Worm (Caenorhabditis elegans) whole organism, L3 larva: ENCODE results near the gene dsb-1.

ENCODE experiments used
- aly-2 ChIP-seq: fragments of 150-350 bp; optimal IDR thresholded peaks from 2 replicates; lab custom pipeline; 2014; ENCODE audit warnings: missing biosample characterization, missing genetic modification characterization
- ceh-16 ChIP-seq: sonication (generic microtip); optimal IDR thresholded peaks from 2 replicates; lab custom pipeline; 2017; ENCODE audit warnings: missing biosample characterization, missing genetic modification characterization
- ceh-9 ChIP-seq: sonication (generic microtip); optimal IDR thresholded peaks from 2 replicates; lab custom pipeline; 2018; ENCODE audit warnings: missing biosample characterization, missing genetic modification characterization
- daf-12 ChIP-seq: fragments of 150-350 bp; optimal IDR thresholded peaks from 2 replicates; lab custom pipeline; 2014; ENCODE audit warnings: missing biosample characterization, missing genetic modification reagents, missing genetic modification characterization
- egl-27 ChIP-seq: sonication (generic microtip); optimal IDR thresholded peaks from 4 replicates; lab custom pipeline; 2017; ENCODE audit warnings: missing biosample characterization, missing genetic modification reagents, missing genetic modification characterization
- egl-5 ChIP-seq: fragments of 150-350 bp; optimal IDR thresholded peaks from 2 replicates; lab custom pipeline; 2017; ENCODE audit warnings: missing biosample characterization, missing genetic modification reagents, missing genetic modification characterization, inconsistent platforms
- elt-2 ChIP-seq: sonication (generic microtip); optimal IDR thresholded peaks from 2 replicates; lab custom pipeline; 2016; ENCODE audit warnings: missing genetic modification reagents, mild to moderate bottlenecking, missing genetic modification characterization, missing compliant biosample characterization
- eor-1 ChIP-seq, 2 experiments: fragments of 150-350 bp; optimal IDR thresholded peaks; 2 replicates each; lab custom pipeline; 2014 to 2018; ENCODE audit warnings: missing biosample characterization in 2 of 2, missing genetic modification characterization in 2 of 2
- fkh-10 ChIP-seq: sonication (generic microtip); optimal IDR thresholded peaks from 2 replicates; lab custom pipeline; 2017; ENCODE audit warnings: missing biosample characterization, missing genetic modification reagents, missing genetic modification characterization
- fkh-2 ChIP-seq: fragments of 150-350 bp; optimal IDR thresholded peaks from 2 replicates; lab custom pipeline; 2014; ENCODE audit warnings: missing biosample characterization, missing genetic modification reagents, missing genetic modification characterization
- fos-1 ChIP-seq: fragments of 150-350 bp; optimal IDR thresholded peaks from 2 replicates; lab custom pipeline; 2014; ENCODE audit warnings: missing biosample characterization, missing genetic modification characterization
- lin-39 ChIP-seq: fragments of 150-350 bp; optimal IDR thresholded peaks from 2 replicates; lab custom pipeline; 2018; ENCODE audit warnings: missing biosample characterization, missing genetic modification reagents, missing genetic modification characterization
- lsy-12 ChIP-seq: sonication (generic microtip); optimal IDR thresholded peaks from 2 replicates; lab custom pipeline; 2016; ENCODE audit warnings: mild to moderate bottlenecking, missing genetic modification characterization, missing compliant biosample characterization
- mdl-1 ChIP-seq: fragments of 150-350 bp; optimal IDR thresholded peaks from 2 replicates; lab custom pipeline; 2014; ENCODE audit warnings: missing biosample characterization, missing genetic modification characterization
- nfya-1 ChIP-seq: sonication (generic microtip); optimal IDR thresholded peaks from 2 replicates; lab custom pipeline; 2017; ENCODE audit warnings: missing genetic modification characterization, mild to moderate bottlenecking, missing compliant biosample characterization, antibody characterized with exemption, moderate library complexity; ENCODE audit not compliant: insufficient read depth
- nhr-11 ChIP-seq: fragments of 150-350 bp; optimal IDR thresholded peaks from 2 replicates; lab custom pipeline; 2014; ENCODE audit warnings: missing biosample characterization, missing genetic modification characterization
- nhr-12 ChIP-seq: fragments of 150-350 bp; optimal IDR thresholded peaks from 2 replicates; lab custom pipeline; 2014; ENCODE audit warnings: missing biosample characterization, missing genetic modification characterization
- nhr-23 ChIP-seq: fragments of 150-350 bp; optimal IDR thresholded peaks from 2 replicates; lab custom pipeline; 2014; ENCODE audit warnings: missing biosample characterization, missing genetic modification reagents, missing genetic modification characterization
- nhr-237 ChIP-seq: fragments of 150-350 bp; optimal IDR thresholded peaks from 2 replicates; lab custom pipeline; 2014; ENCODE audit warnings: missing biosample characterization, missing genetic modification characterization
- nhr-28 ChIP-seq: fragments of 150-350 bp; optimal IDR thresholded peaks from 2 replicates; lab custom pipeline; 2014; ENCODE audit warnings: missing biosample characterization, missing genetic modification characterization
- nhr-43 ChIP-seq: sonication (generic microtip); optimal IDR thresholded peaks from 2 replicates; lab custom pipeline; 2016; ENCODE audit warnings: mild to moderate bottlenecking, missing genetic modification characterization, missing compliant biosample characterization; ENCODE audit not compliant: poor library complexity, severe bottlenecking
- nhr-67 ChIP-seq: fragments of 150-350 bp; optimal IDR thresholded peaks from 2 replicates; lab custom pipeline; 2014; ENCODE audit warnings: missing biosample characterization, missing genetic modification characterization
- nhr-76 ChIP-seq: fragments of 150-350 bp; sonication (generic microtip); optimal IDR thresholded peaks from 5 replicates; lab custom pipeline; 2014; ENCODE audit warnings: missing biosample characterization, missing genetic modification characterization
- pha-4 ChIP-seq: fragments of 150-350 bp; optimal IDR thresholded peaks from 2 replicates; lab custom pipeline; 2014; ENCODE audit warnings: missing biosample characterization, missing genetic modification reagents, missing genetic modification characterization
- pqm-1 ChIP-seq: fragments of 150-350 bp; optimal IDR thresholded peaks from 2 replicates; lab custom pipeline; 2017; ENCODE audit warnings: missing biosample characterization, missing genetic modification characterization, inconsistent platforms
- sea-2 ChIP-seq: fragments of 150-350 bp; sonication (generic microtip); optimal IDR thresholded peaks from 4 replicates; lab custom pipeline; 2014; ENCODE audit warnings: missing biosample characterization, missing genetic modification reagents, missing genetic modification characterization
- unc-62 ChIP-seq: fragments of 150-350 bp; sonication (generic microtip); optimal IDR thresholded peaks from 4 replicates; lab custom pipeline; 2014; ENCODE audit warnings: missing biosample characterization, missing genetic modification reagents, missing genetic modification characterization
- zag-1 ChIP-seq: fragments of 150-350 bp; optimal IDR thresholded peaks from 2 replicates; lab custom pipeline; 2014; ENCODE audit warnings: missing biosample characterization, missing genetic modification characterization
- ztf-11 ChIP-seq: fragments of 150-350 bp; optimal IDR thresholded peaks from 2 replicates; lab custom pipeline; 2014; ENCODE audit warnings: missing biosample characterization, missing genetic modification characterization
- ztf-4 ChIP-seq: fragments of 150-350 bp; optimal IDR thresholded peaks from 2 replicates; lab custom pipeline; 2014; ENCODE audit warnings: missing biosample characterization, missing genetic modification characterization

dsb-1 gene

ce11 chrIV:12417536-12418195 is 8.9 kb downstream of the dsb-1 start, which contains the start of gene F08G5.3 (continued):
- TF ChIP-seq aly-2 (tag; lab: Kevin White, UChicago) (no peak), nhr-43 (tag; lab: Kevin White, UChicago) (peak; percentile 73), lin-39 (tag; lab: Kevin White, UChicago) (no peak)

DNA sequence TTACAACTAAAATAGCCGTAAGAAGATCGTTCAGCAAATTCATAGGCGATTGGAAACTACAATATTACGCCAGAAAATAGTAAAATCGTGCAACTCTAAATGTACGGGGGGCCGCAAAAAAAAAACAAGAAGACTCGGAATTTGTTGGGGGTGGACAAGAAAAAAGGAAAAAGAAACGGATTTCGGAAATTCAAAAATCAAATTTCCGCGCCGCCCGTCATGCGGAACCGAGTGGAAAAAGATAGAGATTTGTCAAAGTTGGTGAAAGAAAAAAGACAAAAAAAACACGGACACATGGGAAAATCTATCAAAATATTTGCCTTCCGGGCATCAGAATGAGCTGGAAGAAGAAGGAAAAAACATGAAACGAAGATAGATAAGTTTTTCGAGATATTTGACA is 10.6 kb downstream of the dsb-1 start:
- TF ChIP-seq nhr-43 (tag; lab: Kevin White, UChicago) = no peak
- TF ChIP-seq nfya-1 (tag; lab: Kevin White, UChicago) = peak; percentile 12
- TF ChIP-seq nhr-28 (tag; lab: Kevin White, UChicago) = no peak
- no peak for TF ChIP-seq eor-1 (tag; optimal IDR thresholded peaks at IDR 0.05; lab: Kevin White, UChicago)
- peak; percentile 5 for TF ChIP-seq fkh-10 (GFP tag; lab: Kevin White, UChicago)

DNA sequence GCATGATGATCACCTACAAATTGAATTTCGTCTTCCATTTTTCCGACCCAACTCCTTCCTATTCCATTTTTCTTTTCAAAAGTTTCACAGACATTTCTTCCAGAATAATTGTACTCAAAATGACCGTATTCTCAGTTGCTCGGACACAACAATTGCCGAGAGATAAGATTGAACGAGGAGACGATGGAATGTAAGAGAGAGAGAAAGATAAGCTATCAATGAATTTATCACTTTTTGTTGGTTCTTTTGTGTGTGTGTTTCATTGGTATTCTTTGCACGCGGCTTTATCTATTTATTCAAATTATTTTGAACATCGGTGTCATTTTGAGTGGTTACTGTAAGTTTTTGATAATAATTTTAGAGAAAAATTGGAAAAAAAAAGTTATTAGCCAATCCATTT is 11.7 kb downstream of the dsb-1 start, which contains the start of gene ugt-65:
TSS of gene ugt-65 (plus strand) at position 229 of the 400 bp plus-strand sequence.
- peak; percentile 85 for TF ChIP-seq pqm-1
- TF ChIP-seq elt-2 (tag; lab: Kevin White, UChicago) = peak; percentile 93
- TF ChIP-seq pha-4 (tag; lab: Kevin White, UChicago) = peak; percentile 24
- TF ChIP-seq ceh-16 (tag; lab: Kevin White, UChicago) = no peak
- no peak for TF ChIP-seq egl-27 (tag; lab: Kevin White, UChicago)
- TF ChIP-seq aly-2 (tag; lab: Kevin White, UChicago) = no peak
- no peak for TF ChIP-seq eor-1 (tag; optimal IDR thresholded peaks at IDR 0.05; lab: Kevin White, UChicago)
- TF ChIP-seq, all 47 proteins: peak for 3

- TF ChIP-seq ceh-16 (tag; lab: Kevin White, UChicago) = no peak
- peak; percentile 87 for TF ChIP-seq lin-39 (tag; lab: Kevin White, UChicago)
- no peak for TF ChIP-seq nhr-11 (tag; lab: Kevin White, UChicago)
- TF ChIP-seq sea-2 (GFP tag; lab: Kevin White, UChicago) = no peak
- peak; percentile 67 for TF ChIP-seq unc-62 (GFP tag; lab: Kevin White, UChicago)
- no peak for TF ChIP-seq egl-5
- no peak for TF ChIP-seq nhr-67
- peak; percentile 55 for TF ChIP-seq nfya-1 (tag; lab: Kevin White, UChicago)
- TF ChIP-seq lsy-12 (tag; lab: Kevin White, UChicago) = no peak
Observed at ce11 chrIV:12425595-12425994, 16.9 kb downstream of the dsb-1 start.

- no peak for TF ChIP-seq elt-2 (tag; lab: Kevin White, UChicago)
- no peak for TF ChIP-seq ztf-4 (tag; lab: Kevin White, UChicago)
- TF ChIP-seq daf-12 = no peak
- TF ChIP-seq nhr-76 = no peak
- TF ChIP-seq zag-1 (tag; lab: Kevin White, UChicago) = no peak
- TF ChIP-seq unc-62 (GFP tag; lab: Kevin White, UChicago) = no peak
- no peak for TF ChIP-seq eor-1 (tag; optimal IDR thresholded peaks at IDR 0.05; lab: Kevin White, UChicago)
- TF ChIP-seq egl-5 = no peak
- no peak for TF ChIP-seq nhr-23 (tag; lab: Kevin White, UChicago)
- TF ChIP-seq ceh-9 (tag; lab: Kevin White, UChicago) = no peak
- TF ChIP-seq, all 47 proteins: peak for 0
Observed at ce11 chrIV:12427687-12428284, 19.1 kb downstream of the dsb-1 start.

ce11 chrIV:12428467-12428866 is 19.7 kb downstream of the dsb-1 start, which contains the start of gene col-130:
TSS of gene col-130 (minus strand) at chrIV:12428516.
- no peak for TF ChIP-seq zag-1 (tag; lab: Kevin White, UChicago)
- no peak for TF ChIP-seq fos-1 (tag; lab: Kevin White, UChicago)
- TF ChIP-seq nhr-28 (tag; lab: Kevin White, UChicago) = no peak
- TF ChIP-seq nhr-12 (tag; lab: Kevin White, UChicago) = no peak
- TF ChIP-seq pha-4 (tag; lab: Kevin White, UChicago) = no peak
- TF ChIP-seq nhr-43 (tag; lab: Kevin White, UChicago) = no peak
- no peak for TF ChIP-seq nhr-237 (tag; lab: Kevin White, UChicago)
- no peak for TF ChIP-seq lsy-12 (tag; lab: Kevin White, UChicago)
- no peak for TF ChIP-seq nhr-76
- TF ChIP-seq nhr-11 (tag; lab: Kevin White, UChicago) = no peak
- TF ChIP-seq mdl-1 (tag; lab: Kevin White, UChicago) = no peak
- no peak for TF ChIP-seq ztf-11 (tag; lab: Kevin White, UChicago)
- no peak for TF ChIP-seq fkh-2 (tag; lab: Kevin White, UChicago)
